Fruit fly (Drosophila melanogaster) whole organism, pupa: Measurements from ENCODE around the gene zuc.

Experiments
- CG10348 ChIP-seq: fragments of 200-800 bp; sonication (Bioruptor generic); IDR thresholded peaks from 2 replicates; pipeline ENCODE4 v1.3.6; 2022; ENCODE audit warnings: missing biosample characterization, missing genetic modification characterization
- CG12605 ChIP-seq: fragments of 200-800 bp; sonication (Bioruptor generic); IDR thresholded peaks from 2 replicates; pipeline ENCODE4 v1.3.6; 2022; ENCODE audit warnings: missing biosample characterization, missing genetic modification characterization
- CG13204 ChIP-seq: fragments of 200-800 bp; sonication (Bioruptor generic); optimal IDR thresholded peaks from 2 replicates; lab custom pipeline; 2018; ENCODE audit warnings: missing biosample characterization, mild to moderate bottlenecking, missing genetic modification characterization, moderate library complexity
- CG14655 ChIP-seq: fragments of 200-800 bp; sonication (Bioruptor generic); optimal IDR thresholded peaks from 3 replicates; lab custom pipeline; 2017; ENCODE audit warnings: mild to moderate bottlenecking, missing biosample characterization, missing genetic modification reagents, missing genetic modification characterization
- CG15710 ChIP-seq: fragments of 200-800 bp; sonication (Bioruptor generic); optimal IDR thresholded peaks from 2 replicates; lab custom pipeline; 2018; ENCODE audit warnings: missing biosample characterization, mild to moderate bottlenecking, missing genetic modification characterization, moderate library complexity
- CG17806 ChIP-seq: fragments of 200-800 bp; sonication (Bioruptor generic); optimal IDR thresholded peaks from 2 replicates; lab custom pipeline; 2018; ENCODE audit warnings: missing biosample characterization, mild to moderate bottlenecking, missing genetic modification characterization, moderate library complexity
- CG32121 ChIP-seq: fragments of 200-800 bp; sonication (Bioruptor generic); IDR thresholded peaks from 2 replicates; pipeline ENCODE4 v1.3.6; 2022; ENCODE audit warnings: missing biosample characterization, missing genetic modification characterization
- CG34367 ChIP-seq: fragments of 200-800 bp; sonication (Bioruptor generic); optimal IDR thresholded peaks from 2 replicates; lab custom pipeline; 2018; ENCODE audit warnings: missing biosample characterization, mild to moderate bottlenecking, missing genetic modification characterization
- CG4496 ChIP-seq: fragments of 200-800 bp; sonication (Bioruptor generic); IDR thresholded peaks from 3 replicates; pipeline ENCODE4 v1.3.6; 2022; ENCODE audit warnings: missing biosample characterization, missing genetic modification characterization
- CG8159 ChIP-seq: fragments of 200-800 bp; sonication (Bioruptor generic); optimal IDR thresholded peaks from 3 replicates; lab custom pipeline; 2018; ENCODE audit warnings: missing biosample characterization, mild to moderate bottlenecking, missing genetic modification characterization, moderate library complexity
- CG8301 ChIP-seq: fragments of 200-800 bp; sonication (Bioruptor generic); optimal IDR thresholded peaks from 2 replicates; lab custom pipeline; 2018; ENCODE audit warnings: missing biosample characterization, mild to moderate bottlenecking, missing genetic modification characterization
- CG9948 ChIP-seq: fragments of 200-800 bp; sonication (Bioruptor generic); optimal IDR thresholded peaks from 2 replicates; lab custom pipeline; 2018; ENCODE audit warnings: missing biosample characterization, mild to moderate bottlenecking, missing genetic modification characterization, moderate library complexity
- D1 ChIP-seq: fragments of 200-800 bp; sonication (Bioruptor generic); optimal IDR thresholded peaks from 2 replicates; lab custom pipeline; 2018; ENCODE audit warnings: missing biosample characterization, mild to moderate bottlenecking, missing genetic modification characterization, moderate library complexity
- EcR ChIP-seq: fragments of 200-800 bp; sonication (Bioruptor generic); optimal IDR thresholded peaks from 3 replicates; lab custom pipeline; 2019; ENCODE audit warnings: missing biosample characterization, missing genetic modification characterization, mild to moderate bottlenecking, moderate library complexity, missing genetic modification reagents
- Ets98B ChIP-seq: fragments of 200-800 bp; sonication (Bioruptor generic); IDR thresholded peaks from 2 replicates; pipeline ENCODE4 v1.3.6; 2022; ENCODE audit warnings: missing biosample characterization, missing genetic modification characterization
- Pif1A ChIP-seq: fragments of 200-800 bp; sonication (Bioruptor generic); optimal IDR thresholded peaks from 3 replicates; lab custom pipeline; 2016; ENCODE audit warnings: missing biosample characterization, missing genetic modification characterization
- Pif1B ChIP-seq: fragments of 200-800 bp; sonication (Bioruptor generic); optimal IDR thresholded peaks from 3 replicates; lab custom pipeline; 2016; ENCODE audit warnings: missing biosample characterization, missing genetic modification characterization
- Snoo ChIP-seq: fragments of 200-800 bp; sonication (Bioruptor generic); optimal IDR thresholded peaks from 3 replicates; lab custom pipeline; 2017; ENCODE audit warnings: missing biosample characterization, mild to moderate bottlenecking, missing genetic modification characterization, inconsistent platforms
- fd96Ca ChIP-seq: fragments of 200-800 bp; sonication (Bioruptor generic); IDR thresholded peaks from 3 replicates; pipeline ENCODE4 v1.3.6; 2022; ENCODE audit warnings: missing biosample characterization, missing genetic modification characterization
- gl ChIP-seq: fragments of 200-800 bp; sonication (Bioruptor generic); optimal IDR thresholded peaks from 2 replicates; lab custom pipeline; 2018; ENCODE audit warnings: missing biosample characterization, mild to moderate bottlenecking, missing genetic modification characterization
- rn ChIP-seq: fragments of 200-800 bp; sonication (Bioruptor generic); IDR thresholded peaks from 2 replicates; pipeline ENCODE4 v1.3.6; 2022; ENCODE audit warnings: missing biosample characterization, missing genetic modification characterization

zuc gene

dm6 chr2L:12028102-12028501, 38.4 kb upstream of the zuc start:
- TF ChIP-seq EcR (GFP tag; lab: Kevin White, UChicago) (no peak), CG34367 (tag; lab: Kevin White, UChicago) (no peak), CG8159 (tag; lab: Kevin White, UChicago) (no peak), D1 (tag; lab: Kevin White, UChicago) (no peak), CG4496 (GFP tag; lab: Robert Waterston, UW) (no peak), gl (tag; lab: Kevin White, UChicago) (no peak), CG8301 (no peak), Snoo (tag; lab: Kevin White, UChicago) (no peak), CG9948 (tag; lab: Kevin White, UChicago) (no peak), Pif1B (no peak), fd96Ca (GFP tag; lab: Robert Waterston, UW) (no peak), CG12605 (GFP tag; lab: Robert Waterston, UW) (no peak)

dm6 chr2L:12027435-12027834, 37.8 kb upstream of the zuc start, which contains the start of gene dmGlut:
TSS of gene dmGlut (plus strand) at chr2L:12027438.
- TF ChIP-seq CG8301 (no peak), rn (GFP tag; lab: Robert Waterston, UW) (no peak), CG14655 (no peak), fd96Ca (GFP tag; lab: Robert Waterston, UW) (no peak), CG4496 (GFP tag; lab: Robert Waterston, UW) (no peak), D1 (tag; lab: Kevin White, UChicago) (no peak), CG9948 (tag; lab: Kevin White, UChicago) (no peak), CG34367 (tag; lab: Kevin White, UChicago) (no peak), CG15710 (no peak), CG17806 (tag; lab: Kevin White, UChicago) (no peak), CG12605 (GFP tag; lab: Robert Waterston, UW) (no peak), Pif1A (GFP tag; lab: Kevin White, UChicago) (no peak), EcR (GFP tag; lab: Kevin White, UChicago) (no peak), CG13204 (GFP tag; lab: Kevin White, UChicago) (no peak), CG10348 (GFP tag; lab: Robert Waterston, UW) (no peak), gl (tag; lab: Kevin White, UChicago) (no peak)

dm6 chr2L:12026458-12027431, 37.1 kb upstream of the zuc start:
- peak; percentile 61 for TF ChIP-seq CG17806 (tag; lab: Kevin White, UChicago)
- peak; percentile 79 for TF ChIP-seq CG8159 (tag; lab: Kevin White, UChicago)
- TF ChIP-seq Pif1B: peak; percentile 77
- TF ChIP-seq CG4496 (GFP tag; lab: Robert Waterston, UW): peak; percentile 88
- TF ChIP-seq Snoo (tag; lab: Kevin White, UChicago): peak; percentile 58
- TF ChIP-seq CG15710: peak; percentile 70
- TF ChIP-seq CG14655: peak; percentile 79
- TF ChIP-seq CG12605 (GFP tag; lab: Robert Waterston, UW): peak; percentile 94
- peak; percentile 50 for TF ChIP-seq CG34367 (tag; lab: Kevin White, UChicago)
- peak; percentile 65 for TF ChIP-seq CG13204 (GFP tag; lab: Kevin White, UChicago)
- TF ChIP-seq gl (tag; lab: Kevin White, UChicago): peak; percentile 93
- peak; percentile 64 for TF ChIP-seq EcR (GFP tag; lab: Kevin White, UChicago)
- TF ChIP-seq CG10348 (GFP tag; lab: Robert Waterston, UW): no peak
- peak; percentile 87 for TF ChIP-seq fd96Ca (GFP tag; lab: Robert Waterston, UW)
- peak; percentile 63 for TF ChIP-seq Pif1A (GFP tag; lab: Kevin White, UChicago)
- no peak for TF ChIP-seq D1 (tag; lab: Kevin White, UChicago)
- peak; percentile 77 for TF ChIP-seq Ets98B (GFP tag; lab: Robert Waterston, UW)
- TF ChIP-seq CG9948 (tag; lab: Kevin White, UChicago): peak; percentile 51
- peak; percentile 60 for TF ChIP-seq rn (GFP tag; lab: Robert Waterston, UW)
- peak; percentile 48 for TF ChIP-seq CG8301
- TF ChIP-seq CG32121: peak; percentile 82
- TF ChIP-seq, all 21 proteins: peak for 19

dm6 chr2L:12025505-12025904, 35.8 kb upstream of the zuc start:
- TF ChIP-seq CG8159 (tag; lab: Kevin White, UChicago) (peak; percentile 5), Pif1B (no peak), CG14655 (no peak), EcR (GFP tag; lab: Kevin White, UChicago) (peak; percentile 66), fd96Ca (GFP tag; lab: Robert Waterston, UW) (peak; percentile 53; the same call in 1 of the 3 replicates), CG4496 (GFP tag; lab: Robert Waterston, UW) (peak; percentile 80), Pif1A (GFP tag; lab: Kevin White, UChicago) (no peak), CG13204 (GFP tag; lab: Kevin White, UChicago) (peak; percentile 24), CG15710 (peak; percentile 5), CG8301 (peak; percentile 29), CG32121 (peak; percentile 41; the same call in 1 of the 2 replicates), CG10348 (GFP tag; lab: Robert Waterston, UW) (0 out of 2 replicates have a peak, but pooled peaks have one; percentile 7), D1 (tag; lab: Kevin White, UChicago) (no peak), CG17806 (tag; lab: Kevin White, UChicago) (no peak), Snoo (tag; lab: Kevin White, UChicago) (no peak), Ets98B (GFP tag; lab: Robert Waterston, UW) (peak; percentile 67)

dm6 chr2L:12024104-12024503, 34.4 kb upstream of the zuc start:
- TF ChIP-seq CG8159 (tag; lab: Kevin White, UChicago) (no peak), CG8301 (no peak), CG12605 (GFP tag; lab: Robert Waterston, UW) (no peak), CG34367 (tag; lab: Kevin White, UChicago) (no peak), Pif1B (no peak), CG32121 (no peak), CG13204 (GFP tag; lab: Kevin White, UChicago) (no peak), CG9948 (tag; lab: Kevin White, UChicago) (no peak), D1 (tag; lab: Kevin White, UChicago) (no peak)
